Worm (Caenorhabditis elegans) whole organism, midembryonic: Measurements from ENCODE around the gene Y32H12A.1.

Source experiments
- cog-1 ChIP-seq: sonication (generic microtip); optimal IDR thresholded peaks from 2 replicates; lab custom pipeline; 2016; ENCODE audit warnings: missing genetic modification characterization, missing compliant biosample characterization
- flt-1 ChIP-seq: fragments of 200-800 bp; sonication (Bioruptor generic); IDR thresholded peaks from 2 replicates; pipeline ENCODE4 v1.3.6; 2022; ENCODE audit warnings: missing genetic modification characterization, missing compliant biosample characterization

DNA sequence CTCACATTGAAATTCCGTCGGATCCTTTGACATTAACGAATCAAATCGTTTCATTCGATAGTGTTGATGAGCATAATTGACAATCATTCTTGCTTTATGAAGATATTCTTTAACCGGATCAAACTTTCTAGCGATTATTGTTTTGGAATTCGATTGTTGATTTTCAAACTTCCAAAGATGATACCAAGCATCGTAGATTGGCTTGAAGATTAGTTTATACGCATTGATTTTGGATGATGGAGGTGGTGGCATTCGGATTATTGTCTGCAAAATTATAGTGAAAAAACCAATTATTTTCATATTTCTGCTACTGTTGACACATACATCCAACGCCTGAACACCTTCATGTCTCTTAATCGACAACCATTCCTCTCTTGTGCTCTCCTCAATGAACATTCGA, 26.1 kb downstream of the Y32H12A.1 start:
- TF ChIP-seq flt-1 (GFP tag; lab: Robert Waterston, UW) (no peak), cog-1 (no peak)
